Fruit fly (Drosophila melanogaster): Measurements from ENCODE around the gene PolZ2.

Gene PolZ2

dm6 chr3R:5547464-5547943 lies 41.2 kb upstream of the PolZ2 start, which contains the start of gene CG2519 (continued):
- peak; percentile 15 for TF ChIP-seq CG6683 (GFP tag; optimal IDR thresholded peaks at IDR 0.05)
- TF ChIP-seq CG17328 (GFP tag; IDR thresholded peaks at IDR 0.05): peak; percentile 55
- peak; percentile 95 for TF ChIP-seq knrl (GFP tag; IDR thresholded peaks at IDR 0.05; ENCODE audit: partially characterized antibody)
- TF ChIP-seq kni (GFP tag; optimal IDR thresholded peaks at IDR 0.05): no peak
- peak; percentile 38; the same call in 1 of the 2 replicates for TF ChIP-seq seq (GFP tag; IDR thresholded peaks at IDR 0.05)
- peak; percentile 98 for TF ChIP-seq cg (GFP tag; optimal IDR thresholded peaks at IDR 0.05)
- TF ChIP-seq fd64A (GFP tag; optimal IDR thresholded peaks at IDR 0.05): no peak
- peak; percentile 10 for TF ChIP-seq ac (GFP tag; optimal IDR thresholded peaks at IDR 0.05)
- TF ChIP-seq Ets65A (GFP tag): peak; percentile 97
- peak; percentile 61 for TF ChIP-seq CG17829 (tag; optimal IDR thresholded peaks at IDR 0.05)
- peak; percentile 82 for TF ChIP-seq CHES-1-like (GFP tag; optimal IDR thresholded peaks at IDR 0.05)
- peak; percentile 74; the same call in 2 of the 4 replicates for TF ChIP-seq Gug (GFP tag; IDR thresholded peaks at IDR 0.05)
- no peak for TF ChIP-seq CTCF (GFP tag; optimal IDR thresholded peaks at IDR 0.05)
- TF ChIP-seq Dref (GFP tag; IDR thresholded peaks at IDR 0.05): peak; percentile 95
- peak; percentile 15 for TF ChIP-seq CG18619 (GFP tag; optimal IDR thresholded peaks at IDR 0.05)
- peak; percentile 92 for TF ChIP-seq Scr (GFP tag; IDR thresholded peaks at IDR 0.05; ENCODE audit: partially characterized antibody)
- TF ChIP-seq gro (GFP tag; optimal IDR thresholded peaks at IDR 0.05): peak; percentile 80
- TF ChIP-seq Antp (GFP tag; optimal IDR thresholded peaks at IDR 0.05): peak; percentile 58
- TF ChIP-seq dmrt11E (tag; optimal IDR thresholded peaks at IDR 0.05): peak; percentile 21
- TF ChIP-seq CG15479 (GFP tag; optimal IDR thresholded peaks at IDR 0.05): peak; percentile 35
- TF ChIP-seq CG7928 (GFP tag; optimal IDR thresholded peaks at IDR 0.05): peak; percentile 98
- peak; percentile 74 for TF ChIP-seq Xbp1 (GFP tag; optimal IDR thresholded peaks at IDR 0.05)
- TF ChIP-seq CG10654 (GFP tag; optimal IDR thresholded peaks at IDR 0.05): peak; percentile 22
- TF ChIP-seq ind (GFP tag; optimal IDR thresholded peaks at IDR 0.05): peak; percentile 55
- TF ChIP-seq dpn (GFP tag; optimal IDR thresholded peaks at IDR 0.05): peak; percentile 55 to 67
- peak; percentile 80; the same call in 2 of the 3 replicates for TF ChIP-seq zen2 (GFP tag; IDR thresholded peaks at IDR 0.05; ENCODE audit: partially characterized antibody)
- TF ChIP-seq Pdp1 (GFP tag; optimal IDR thresholded peaks at IDR 0.05): peak in 1 of 2 experiments; percentile 45
- peak; percentile 96 for TF ChIP-seq Bgb (GFP tag; IDR thresholded peaks at IDR 0.05; ENCODE audit: partially characterized antibody)
- peak; percentile 48; the same call in 1 of the 2 replicates for TF ChIP-seq ttk (GFP tag; IDR thresholded peaks at IDR 0.05)
- 0 out of 3 replicates have a peak, but pooled peaks have one; percentile 40 for TF ChIP-seq Optix (GFP tag; IDR thresholded peaks at IDR 0.05)
- 0 out of 2 replicates have a peak, but pooled peaks have one; percentile 18 for TF ChIP-seq esg (GFP tag; conservative IDR thresholded peaks at IDR 0.05)
- TF ChIP-seq CG17912 (GFP tag; optimal IDR thresholded peaks at IDR 0.05): peak; percentile 23
- peak in 1 of 2 experiments; percentile 23 for TF ChIP-seq crp (GFP tag; optimal IDR thresholded peaks at IDR 0.05)
- TF ChIP-seq Hsf (GFP tag; optimal IDR thresholded peaks at IDR 0.05): peak; percentile 63
- TF ChIP-seq E2f2 (GFP tag; IDR thresholded peaks at IDR 0.05): peak; percentile 61
- peak; percentile 44 for TF ChIP-seq CG8290 (GFP tag; optimal IDR thresholded peaks at IDR 0.05)
- no peak for TF ChIP-seq CG8290 (tag; optimal IDR thresholded peaks at IDR 0.05)
- TF ChIP-seq chinmo (GFP tag; IDR thresholded peaks at IDR 0.05; ENCODE audit: partially characterized antibody): peak; percentile 91
- no peak for TF ChIP-seq dan (GFP tag; IDR thresholded peaks at IDR 0.05)
- peak; percentile 61 for TF ChIP-seq CG18764 (GFP tag; optimal IDR thresholded peaks at IDR 0.05)
- no peak for TF ChIP-seq Deaf1 (tag; optimal IDR thresholded peaks at IDR 0.05)
- peak; percentile 42 for TF ChIP-seq CG12942 (GFP tag; optimal IDR thresholded peaks at IDR 0.05)
- peak; percentile 19 for TF ChIP-seq pnt (GFP tag; optimal IDR thresholded peaks at IDR 0.05)
- TF ChIP-seq CG9817 (tag; optimal IDR thresholded peaks at IDR 0.05): peak; percentile 47
- peak; percentile 14 for TF ChIP-seq CG4328 (GFP tag; optimal IDR thresholded peaks at IDR 0.05)
- peak; percentile 77 for TF ChIP-seq pho (GFP tag; optimal IDR thresholded peaks at IDR 0.05)
- TF ChIP-seq CG13287 (GFP tag; IDR thresholded peaks at IDR 0.05; ENCODE audit: partially characterized antibody): peak; percentile 91
- peak; percentile 52; the same call in 1 of the 3 replicates for TF ChIP-seq jigr1 (GFP tag; IDR thresholded peaks at IDR 0.05)
- TF ChIP-seq CG4617 (GFP tag; optimal IDR thresholded peaks at IDR 0.05; ENCODE audit: borderline replicate concordance): peak; percentile 86
- TF ChIP-seq CG12299 (tag; optimal IDR thresholded peaks at IDR 0.05): peak; percentile 14

Measured in whole organism, embryonic.